Worm (Caenorhabditis elegans) whole organism, mixed stage, embryonic: ENCODE measurements around the gene ent-1.

Experiments
- M03D4.4 ChIP-seq: sonication (generic microtip); optimal IDR thresholded peaks from 2 replicates; lab custom pipeline; 2017; ENCODE audit warnings: mild to moderate bottlenecking, missing genetic modification characterization, missing compliant biosample characterization
- bed-3 ChIP-seq: fragments of 200-800 bp; sonication (Bioruptor generic); optimal IDR thresholded peaks from 3 replicates; lab custom pipeline; 2018; ENCODE audit warnings: mild to moderate bottlenecking, missing genetic modification characterization, moderate library complexity, missing compliant biosample characterization
- blmp-1 ChIP-seq: fragments of 150-350 bp; optimal IDR thresholded peaks from 2 replicates; lab custom pipeline; 2014; ENCODE audit warnings: missing biosample characterization, missing genetic modification characterization
- ceh-39 ChIP-seq: fragments of 150-350 bp; optimal IDR thresholded peaks from 2 replicates; lab custom pipeline; 2014; ENCODE audit warnings: missing biosample characterization, missing genetic modification characterization
- ceh-43 ChIP-seq: fragments of 200-800 bp; sonication (Bioruptor generic); optimal IDR thresholded peaks from 2 replicates; lab custom pipeline; 2018; ENCODE audit warnings: mild to moderate bottlenecking, missing genetic modification characterization, moderate library complexity, missing compliant biosample characterization
- ceh-83 ChIP-seq: fragments of 200-800 bp; sonication (Bioruptor generic); optimal IDR thresholded peaks from 2 replicates; lab custom pipeline; 2018; ENCODE audit warnings: mild to moderate bottlenecking, missing genetic modification characterization, missing compliant biosample characterization
- ces-1 ChIP-seq: fragments of 150-350 bp; optimal IDR thresholded peaks from 2 replicates; lab custom pipeline; 2014; ENCODE audit warnings: missing biosample characterization, missing genetic modification reagents, missing genetic modification characterization
- cnd-1 ChIP-seq: fragments of 200-800 bp; sonication (Bioruptor generic); optimal IDR thresholded peaks from 2 replicates; lab custom pipeline; 2018; ENCODE audit warnings: mild to moderate bottlenecking, missing genetic modification characterization, missing compliant biosample characterization
- drap-1 ChIP-seq: fragments of 200-800 bp; sonication (Bioruptor generic); optimal IDR thresholded peaks from 3 replicates; lab custom pipeline; 2018; ENCODE audit warnings: mild to moderate bottlenecking, missing genetic modification characterization, missing compliant biosample characterization
- elt-1 ChIP-seq: sonication (generic microtip); optimal IDR thresholded peaks from 2 replicates; lab custom pipeline; 2017; ENCODE audit warnings: missing genetic modification characterization, mild to moderate bottlenecking, missing compliant biosample characterization, antibody characterized with exemption, moderate library complexity, borderline replicate concordance; ENCODE audit not compliant: insufficient read depth
- elt-3 ChIP-seq: fragments of 150-350 bp; optimal IDR thresholded peaks from 2 replicates; lab custom pipeline; 2014; ENCODE audit warnings: missing biosample characterization, missing genetic modification characterization
- flh-1 ChIP-seq: fragments of 200-800 bp; sonication (Bioruptor generic); optimal IDR thresholded peaks from 2 replicates; lab custom pipeline; 2018; ENCODE audit warnings: mild to moderate bottlenecking, missing genetic modification characterization, moderate library complexity, missing compliant biosample characterization
- ham-2 ChIP-seq: fragments of 200-800 bp; sonication (Bioruptor generic); optimal IDR thresholded peaks from 2 replicates; lab custom pipeline; 2018; ENCODE audit warnings: mild to moderate bottlenecking, missing genetic modification characterization, missing compliant biosample characterization
- hlh-1 ChIP-seq: fragments of 150-350 bp; optimal IDR thresholded peaks from 2 replicates; lab custom pipeline; 2014; ENCODE audit warnings: missing biosample characterization, missing genetic modification reagents, missing genetic modification characterization
- lin-13 ChIP-seq: fragments of 150-350 bp; optimal IDR thresholded peaks from 2 replicates; lab custom pipeline; 2014; ENCODE audit warnings: missing biosample characterization, missing genetic modification characterization
- lin-32 ChIP-seq: fragments of 200-800 bp; sonication (Bioruptor generic); optimal IDR thresholded peaks from 2 replicates; lab custom pipeline; 2018; ENCODE audit warnings: mild to moderate bottlenecking, missing genetic modification characterization, missing compliant biosample characterization
- lsy-2 ChIP-seq: fragments of 150-350 bp; optimal IDR thresholded peaks from 2 replicates; lab custom pipeline; 2014; ENCODE audit warnings: missing biosample characterization, missing genetic modification characterization
- mab-5 ChIP-seq: fragments of 150-350 bp; optimal IDR thresholded peaks from 2 replicates; lab custom pipeline; 2014; ENCODE audit warnings: missing biosample characterization, missing genetic modification characterization
- mep-1 ChIP-seq: fragments of 150-350 bp; optimal IDR thresholded peaks from 2 replicates; lab custom pipeline; 2017; ENCODE audit warnings: missing biosample characterization, missing genetic modification reagents, missing genetic modification characterization, inconsistent platforms
- mls-2 ChIP-seq: sonication (generic microtip); optimal IDR thresholded peaks from 2 replicates; lab custom pipeline; 2016; ENCODE audit warnings: mild to moderate bottlenecking, missing genetic modification characterization, moderate library complexity, missing compliant biosample characterization
- nhr-12 ChIP-seq: fragments of 150-350 bp; optimal IDR thresholded peaks from 2 replicates; lab custom pipeline; 2014; ENCODE audit warnings: missing biosample characterization, missing genetic modification characterization
- nhr-2 ChIP-seq: fragments of 150-350 bp; optimal IDR thresholded peaks from 2 replicates; lab custom pipeline; 2014; ENCODE audit warnings: missing biosample characterization, missing genetic modification characterization
- nhr-237 ChIP-seq: fragments of 150-350 bp; optimal IDR thresholded peaks from 2 replicates; lab custom pipeline; 2014; ENCODE audit warnings: missing biosample characterization, missing genetic modification characterization
- nhr-28 ChIP-seq: fragments of 150-350 bp; optimal IDR thresholded peaks from 2 replicates; lab custom pipeline; 2014; ENCODE audit warnings: missing biosample characterization, missing genetic modification characterization
- nhr-76 ChIP-seq: sonication (generic microtip); optimal IDR thresholded peaks from 2 replicates; lab custom pipeline; 2017; ENCODE audit warnings: missing biosample characterization, missing genetic modification characterization
- pha-4 ChIP-seq: fragments of 150-350 bp; optimal IDR thresholded peaks from 2 replicates; lab custom pipeline; 2018; ENCODE audit warnings: missing biosample characterization, missing genetic modification reagents, missing genetic modification characterization
- sem-2 ChIP-seq: fragments of 200-800 bp; sonication (Bioruptor generic); optimal IDR thresholded peaks from 2 replicates; lab custom pipeline; 2018; ENCODE audit warnings: mild to moderate bottlenecking, missing genetic modification characterization, missing compliant biosample characterization
- snpc-4 ChIP-seq: fragments of 150-350 bp; optimal IDR thresholded peaks from 2 replicates; lab custom pipeline; 2014; ENCODE audit warnings: missing biosample characterization, missing genetic modification characterization
- sptf-1 ChIP-seq: sonication (generic microtip); optimal IDR thresholded peaks from 2 replicates; lab custom pipeline; 2017; ENCODE audit warnings: mild to moderate bottlenecking, missing genetic modification characterization, moderate library complexity, missing compliant biosample characterization
- tbx-8 ChIP-seq: fragments of 200-800 bp; sonication (Bioruptor generic); optimal IDR thresholded peaks from 2 replicates; lab custom pipeline; 2018; ENCODE audit warnings: mild to moderate bottlenecking, missing genetic modification characterization, moderate library complexity, missing compliant biosample characterization
- unc-120 ChIP-seq: sonication (generic microtip); optimal IDR thresholded peaks from 2 replicates; lab custom pipeline; 2017; ENCODE audit warnings: missing genetic modification characterization, missing compliant biosample characterization; ENCODE audit not compliant: poor library complexity, severe bottlenecking
- unc-39 ChIP-seq: fragments of 150-350 bp; optimal IDR thresholded peaks from 2 replicates; lab custom pipeline; 2014; ENCODE audit warnings: missing biosample characterization, missing genetic modification characterization
- unc-62 ChIP-seq: fragments of 150-350 bp; optimal IDR thresholded peaks from 2 replicates; lab custom pipeline; 2014; ENCODE audit warnings: missing biosample characterization, missing genetic modification reagents, missing genetic modification characterization
- zip-8 ChIP-seq: fragments of 150-350 bp; optimal IDR thresholded peaks from 2 replicates; lab custom pipeline; 2014; ENCODE audit warnings: missing biosample characterization, missing genetic modification characterization
- ztf-11 ChIP-seq: fragments of 150-350 bp; optimal IDR thresholded peaks from 2 replicates; lab custom pipeline; 2014; ENCODE audit warnings: missing biosample characterization, missing genetic modification characterization

Gene ent-1

DNA sequence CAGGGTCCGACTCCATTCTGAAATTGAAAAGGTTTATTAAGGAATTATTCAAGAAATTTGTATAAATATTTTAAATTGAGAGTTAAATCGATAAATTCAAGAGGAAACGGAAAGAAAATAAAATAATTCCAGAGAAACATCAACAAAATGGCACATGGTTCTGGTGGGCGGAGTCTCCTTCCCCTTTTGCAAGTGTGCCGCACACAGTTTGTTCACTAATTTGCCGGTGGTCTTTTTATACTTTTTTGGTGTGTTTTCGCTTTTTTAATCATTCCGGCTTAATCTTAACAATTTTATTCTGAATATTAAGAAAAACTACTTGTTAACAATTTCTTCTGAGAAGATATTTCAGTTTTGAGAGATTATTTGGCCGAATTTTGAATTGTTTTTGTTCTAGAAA, 50.4 kb downstream of the ent-1 start, which contains the start of the genes ragc-1 and Y24F12A.1:
TSS of gene ragc-1 (minus strand) at position 25 of the 400 bp plus-strand sequence.
TSS of gene Y24F12A.1 (plus strand) at position 346 of the 400 bp plus-strand sequence.
- peak; percentile 12 for TF ChIP-seq nhr-237 (tag; lab: Kevin White, UChicago)
- TF ChIP-seq sem-2 (GFP tag; lab: Kevin White, UChicago): peak; percentile 39
- TF ChIP-seq unc-62 (GFP tag; lab: Kevin White, UChicago): no peak
- TF ChIP-seq elt-3: no peak
- peak; percentile 58 for TF ChIP-seq sptf-1
- TF ChIP-seq flh-1: peak; percentile 10
- TF ChIP-seq unc-39 (tag; lab: Kevin White, UChicago): no peak
- TF ChIP-seq pha-4 (tag; lab: Kevin White, UChicago): peak; percentile 36
- no peak for TF ChIP-seq cnd-1 (tag; lab: Kevin White, UChicago)
- peak; percentile 57 for TF ChIP-seq M03D4.4 (tag; lab: Kevin White, UChicago)
- no peak for TF ChIP-seq nhr-2 (tag; lab: Kevin White, UChicago)
- no peak for TF ChIP-seq drap-1 (GFP tag; lab: Kevin White, UChicago)
- TF ChIP-seq blmp-1: no peak
- TF ChIP-seq elt-1 (tag; lab: Kevin White, UChicago): peak; percentile 17
- TF ChIP-seq ham-2 (GFP tag; lab: Kevin White, UChicago): no peak
- TF ChIP-seq lsy-2 (tag; lab: Kevin White, UChicago): peak; percentile 42
- TF ChIP-seq lin-32: no peak
- no peak for TF ChIP-seq ztf-11 (tag; lab: Kevin White, UChicago)
- TF ChIP-seq nhr-12 (tag; lab: Kevin White, UChicago): no peak
- no peak for TF ChIP-seq mls-2
- TF ChIP-seq nhr-28 (tag; lab: Kevin White, UChicago): no peak
- no peak for TF ChIP-seq tbx-8
- no peak for TF ChIP-seq snpc-4 (tag; lab: Kevin White, UChicago)
- TF ChIP-seq ceh-43 (GFP tag; lab: Kevin White, UChicago): peak; percentile 69
- TF ChIP-seq mab-5: no peak
- TF ChIP-seq ceh-39 (tag; lab: Kevin White, UChicago): no peak
- peak; percentile 19 for TF ChIP-seq unc-120 (tag; lab: Kevin White, UChicago)
- TF ChIP-seq bed-3: peak; percentile 42
- peak; percentile 75 for TF ChIP-seq mep-1
- no peak for TF ChIP-seq ceh-83 (GFP tag; lab: Kevin White, UChicago)
- no peak for TF ChIP-seq nhr-76 (tag; lab: Kevin White, UChicago)
- peak; percentile 40 for TF ChIP-seq ces-1 (GFP tag; lab: Kevin White, UChicago)
- no peak for TF ChIP-seq lin-13
- TF ChIP-seq hlh-1 (tag; lab: Kevin White, UChicago): peak; percentile 71
- TF ChIP-seq zip-8: no peak
